In the genomic region with DNA sequence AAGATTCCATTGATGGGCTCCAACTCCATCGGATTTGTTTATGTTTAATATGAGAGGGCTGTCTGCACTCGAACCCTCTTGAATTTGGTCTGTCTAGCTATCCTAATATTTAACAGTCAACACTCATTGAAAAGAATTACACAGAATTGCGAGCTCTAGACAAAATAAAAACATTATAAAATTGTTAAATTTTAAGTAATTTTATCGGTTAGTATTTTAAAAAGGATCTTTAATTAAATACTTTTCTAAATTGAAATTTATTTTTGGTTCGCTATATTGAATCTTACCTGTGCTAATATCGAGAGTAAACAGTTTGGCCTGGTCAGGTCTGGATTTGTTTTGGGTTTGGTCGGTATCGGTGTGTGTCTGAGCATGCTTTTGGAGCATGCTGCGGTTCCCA, we compare ENCODE assay signal across 1 fruit fly cellular context.
TF ChIP-seq lines count a peak whose summit lies in the region.

No protein-coding gene starts in this region.

TF ChIP-seq in whole organism, embryonic, 481 proteins besides CTCF, POLR2A, EP300 and RAD21 (continued from another document):
- no peak for TF ChIP-seq YL-1 (GFP tag; optimal IDR thresholded peaks at IDR 0.05; lab: Kevin White, UChicago)
- peak; percentile 40 for TF ChIP-seq CG18476 (GFP tag; optimal IDR thresholded peaks at IDR 0.05; lab: Kevin White, UChicago)
- TF ChIP-seq CG32767 (GFP tag; IDR thresholded peaks at IDR 0.05; lab: Robert Waterston, UW), result 0 out of 2 replicates have a peak, but pooled peaks have one; percentile 37
- TF ChIP-seq CG6791 (GFP tag; IDR thresholded peaks at IDR 0.05; lab: Robert Waterston, UW; ENCODE audit: partially characterized antibody), result no peak
- peak; percentile 2 for TF ChIP-seq Six4 (GFP tag; optimal IDR thresholded peaks at IDR 0.05; lab: Kevin White, UChicago)
- TF ChIP-seq HLH54F (GFP tag; optimal IDR thresholded peaks at IDR 0.05; lab: Kevin White, UChicago), result no peak
- peak; percentile 62 for TF ChIP-seq Hmr (GFP tag; optimal IDR thresholded peaks at IDR 0.05; lab: Kevin White, UChicago)
- TF ChIP-seq eve (GFP tag; optimal IDR thresholded peaks at IDR 0.05; lab: Kevin White, UChicago), result peak in 1 of 2 experiments; percentile 37
- TF ChIP-seq sim (GFP tag; IDR thresholded peaks at IDR 0.05; lab: Robert Waterston, UW), result peak; percentile 81
- TF ChIP-seq stc (GFP tag; IDR thresholded peaks at IDR 0.05; lab: Robert Waterston, UW), result peak; percentile 78
- TF ChIP-seq Spps (tag; optimal IDR thresholded peaks at IDR 0.05; lab: Kevin White, UChicago), result peak; percentile 52
- TF ChIP-seq nau (GFP tag; optimal IDR thresholded peaks at IDR 0.05; lab: Kevin White, UChicago), result no peak
- TF ChIP-seq CG17829 (tag; optimal IDR thresholded peaks at IDR 0.05; lab: Kevin White, UChicago), result peak; percentile 68
- TF ChIP-seq CG14441 (GFP tag; IDR thresholded peaks at IDR 0.05; lab: Robert Waterston, UW), result peak; percentile 78
- TF ChIP-seq CG12071 (GFP tag; optimal IDR thresholded peaks at IDR 0.05; lab: Kevin White, UChicago), result no peak
- TF ChIP-seq cg (GFP tag; optimal IDR thresholded peaks at IDR 0.05; lab: Kevin White, UChicago), result no peak
- no peak for TF ChIP-seq Sin3A (optimal IDR thresholded peaks at IDR 0.05; lab: Kevin White, UChicago)
- peak; percentile 57 for TF ChIP-seq salm (tag; optimal IDR thresholded peaks at IDR 0.05; lab: Kevin White, UChicago)
- no peak for TF ChIP-seq Doc2 (GFP tag; IDR thresholded peaks at IDR 0.05; lab: Robert Waterston, UW)
- TF ChIP-seq D (optimal IDR thresholded peaks at IDR 0.05; lab: Kevin White, UChicago), result no peak
- peak; percentile 16 for TF ChIP-seq D (GFP tag; optimal IDR thresholded peaks at IDR 0.05; lab: Kevin White, UChicago)
- TF ChIP-seq Deaf1 (tag; optimal IDR thresholded peaks at IDR 0.05; lab: Kevin White, UChicago), result peak; percentile 63
- TF ChIP-seq caup (GFP tag; optimal IDR thresholded peaks at IDR 0.05; lab: Kevin White, UChicago; ENCODE audit: severe bottlenecking), result peak; percentile 58
- no peak for TF ChIP-seq pan (optimal IDR thresholded peaks at IDR 0.05; lab: Kevin White, UChicago)
- peak in 1 of 2 experiments; percentile 86 for TF ChIP-seq pan (GFP tag; optimal IDR thresholded peaks at IDR 0.05 in 1 of 2, IDR thresholded peaks at IDR 0.05 in 1 of 2)
- TF ChIP-seq Usf (GFP tag; optimal IDR thresholded peaks at IDR 0.05; lab: Kevin White, UChicago), result peak; percentile 23
- TF ChIP-seq CG42726 (GFP tag; IDR thresholded peaks at IDR 0.05; lab: Robert Waterston, UW; ENCODE audit: partially characterized antibody), result no peak
- peak; percentile 3 for TF ChIP-seq CG8089 (GFP tag; optimal IDR thresholded peaks at IDR 0.05; lab: Kevin White, UChicago)
- peak; percentile 37; the same call in 1 of the 2 replicates for TF ChIP-seq MBD-R2 (GFP tag; IDR thresholded peaks at IDR 0.05; lab: Robert Waterston, UW)
- no peak; the same call in 2 of the 3 replicates for TF ChIP-seq CG14050 (GFP tag; IDR thresholded peaks at IDR 0.05; lab: Robert Waterston, UW)
- TF ChIP-seq Atf3 (GFP tag; optimal IDR thresholded peaks at IDR 0.05; lab: Kevin White, UChicago), result no peak
- peak; percentile 66 for TF ChIP-seq lilli (GFP tag; optimal IDR thresholded peaks at IDR 0.05; lab: Kevin White, UChicago)
- TF ChIP-seq ranshi (GFP tag; IDR thresholded peaks at IDR 0.05; lab: Robert Waterston, UW), result peak; percentile 79
- peak; percentile 81 for TF ChIP-seq ci (GFP tag; IDR thresholded peaks at IDR 0.05; lab: Robert Waterston, UW)
- TF ChIP-seq CG10366 (GFP tag; IDR thresholded peaks at IDR 0.05; lab: Robert Waterston, UW), result peak; percentile 79
- peak; percentile 13 for TF ChIP-seq CG17912 (GFP tag; optimal IDR thresholded peaks at IDR 0.05; lab: Kevin White, UChicago)
- no peak for TF ChIP-seq stwl (tag; optimal IDR thresholded peaks at IDR 0.05; lab: Kevin White, UChicago)
- TF ChIP-seq CG34422 (GFP tag; IDR thresholded peaks at IDR 0.05; lab: Robert Waterston, UW), result peak; percentile 73; the same call in 2 of the 3 replicates
- no peak for TF ChIP-seq ems (GFP tag; optimal IDR thresholded peaks at IDR 0.05; lab: Kevin White, UChicago)
- TF ChIP-seq CG4854 (GFP tag; optimal IDR thresholded peaks at IDR 0.05; lab: Kevin White, UChicago), result peak; percentile 60
- no peak for TF ChIP-seq ap (GFP tag; IDR thresholded peaks at IDR 0.05; lab: Robert Waterston, UW)
- TF ChIP-seq wor (GFP tag; IDR thresholded peaks at IDR 0.05; lab: Robert Waterston, UW), result peak; percentile 61
- peak; percentile 66 for TF ChIP-seq Oli (tag; optimal IDR thresholded peaks at IDR 0.05; lab: Kevin White, UChicago)
- no peak for TF ChIP-seq repo (GFP tag; optimal IDR thresholded peaks at IDR 0.05; lab: Kevin White, UChicago)
- peak; percentile 9 for TF ChIP-seq CG2116 (GFP tag; optimal IDR thresholded peaks at IDR 0.05; lab: Kevin White, UChicago)
- TF ChIP-seq CG13123 (GFP tag; optimal IDR thresholded peaks at IDR 0.05; lab: Kevin White, UChicago), result no peak
- TF ChIP-seq dpn (GFP tag; optimal IDR thresholded peaks at IDR 0.05; lab: Kevin White, UChicago), result peak; percentile 6 to 48
- peak; percentile 54 for TF ChIP-seq CG4820 (GFP tag; optimal IDR thresholded peaks at IDR 0.05; lab: Kevin White, UChicago)
- peak; percentile 65 for TF ChIP-seq phol (tag; optimal IDR thresholded peaks at IDR 0.05; lab: Kevin White, UChicago)
- peak; percentile 52 for TF ChIP-seq odd (GFP tag; optimal IDR thresholded peaks at IDR 0.05; lab: Kevin White, UChicago)
- TF ChIP-seq hkb (optimal IDR thresholded peaks at IDR 0.05; lab: Kevin White, UChicago), result no peak
- TF ChIP-seq hkb (GFP tag; IDR thresholded peaks at IDR 0.05; lab: Robert Waterston, UW), result peak; percentile 73
- TF ChIP-seq Meics (GFP tag; optimal IDR thresholded peaks at IDR 0.05; lab: Kevin White, UChicago), result peak; percentile 61
- peak; percentile 62 for TF ChIP-seq CG30403 (GFP tag; optimal IDR thresholded peaks at IDR 0.05; lab: Kevin White, UChicago)
- TF ChIP-seq tna (GFP tag; IDR thresholded peaks at IDR 0.05; lab: Robert Waterston, UW; ENCODE audit: partially characterized antibody), result no peak
- TF ChIP-seq ATbp (GFP tag; optimal IDR thresholded peaks at IDR 0.05; lab: Kevin White, UChicago), result peak; percentile 52
- no peak for TF ChIP-seq CkIIα-i1 (GFP tag; IDR thresholded peaks at IDR 0.05; lab: Robert Waterston, UW)
- no peak for TF ChIP-seq NC2α (GFP tag; optimal IDR thresholded peaks at IDR 0.05; lab: Kevin White, UChicago)
- TF ChIP-seq CG3163 (GFP tag; optimal IDR thresholded peaks at IDR 0.05; lab: Kevin White, UChicago), result no peak
- no peak for TF ChIP-seq crol (GFP tag; IDR thresholded peaks at IDR 0.05; lab: Robert Waterston, UW)
- TF ChIP-seq bsh (GFP tag; optimal IDR thresholded peaks at IDR 0.05; lab: Kevin White, UChicago), result peak in 1 of 2 experiments; percentile 76
- TF ChIP-seq zfh2 (GFP tag; optimal IDR thresholded peaks at IDR 0.05; lab: Kevin White, UChicago), result peak; percentile 35
- TF ChIP-seq CG10431 (GFP tag; optimal IDR thresholded peaks at IDR 0.05; lab: Kevin White, UChicago), result peak; percentile 2
- peak; percentile 82 for TF ChIP-seq fd3F (GFP tag; optimal IDR thresholded peaks at IDR 0.05; lab: Kevin White, UChicago)
- TF ChIP-seq CG13894 (tag; optimal IDR thresholded peaks at IDR 0.05; lab: Kevin White, UChicago), result peak; percentile 73
- TF ChIP-seq Ravus (GFP tag; IDR thresholded peaks at IDR 0.05; lab: Robert Waterston, UW), result peak; percentile 66
- peak; percentile 32; the same call in 1 of the 2 replicates for TF ChIP-seq CG10321 (GFP tag; IDR thresholded peaks at IDR 0.05; lab: Robert Waterston, UW)
- peak; percentile 80 for TF ChIP-seq CG2120 (GFP tag; optimal IDR thresholded peaks at IDR 0.05; lab: Kevin White, UChicago)
- 0 out of 3 replicates have a peak, but pooled peaks have one; percentile 23 for TF ChIP-seq croc (GFP tag; conservative IDR thresholded peaks at IDR 0.05; lab: Robert Waterston, UW)
- TF ChIP-seq row (GFP tag; IDR thresholded peaks at IDR 0.05; lab: Robert Waterston, UW), result peak; percentile 87
- TF ChIP-seq Ssrp (tag; optimal IDR thresholded peaks at IDR 0.05; lab: Kevin White, UChicago), result peak; percentile 54
- TF ChIP-seq CG11696 (GFP tag; IDR thresholded peaks at IDR 0.05; lab: Robert Waterston, UW), result peak; percentile 66; the same call in 1 of the 2 replicates
- TF ChIP-seq scrt (GFP tag; optimal IDR thresholded peaks at IDR 0.05; lab: Kevin White, UChicago), result peak; percentile 49
- TF ChIP-seq ro (GFP tag; IDR thresholded peaks at IDR 0.05; lab: Robert Waterston, UW), result peak; percentile 74
- TF ChIP-seq CoRest (tag; optimal IDR thresholded peaks at IDR 0.05; lab: Kevin White, UChicago), result peak; percentile 85
- TF ChIP-seq CG10543 (GFP tag; optimal IDR thresholded peaks at IDR 0.05; lab: Kevin White, UChicago), result peak; percentile 67
- TF ChIP-seq CG9215 (GFP tag; IDR thresholded peaks at IDR 0.05; lab: Robert Waterston, UW), result peak; percentile 62
- TF ChIP-seq Neu2 (GFP tag; optimal IDR thresholded peaks at IDR 0.05; lab: Kevin White, UChicago; ENCODE audit: borderline replicate concordance), result no peak
- peak; percentile 82 for TF ChIP-seq Aef1 (GFP tag; IDR thresholded peaks at IDR 0.05; lab: Robert Waterston, UW)
- peak; percentile 16 for TF ChIP-seq CG3407 (GFP tag; optimal IDR thresholded peaks at IDR 0.05; lab: Kevin White, UChicago)
- TF ChIP-seq pita (GFP tag; optimal IDR thresholded peaks at IDR 0.05; lab: Kevin White, UChicago), result no peak
- TF ChIP-seq CG17802 (tag; optimal IDR thresholded peaks at IDR 0.05; lab: Kevin White, UChicago), result no peak
- TF ChIP-seq CG33557 (GFP tag; optimal IDR thresholded peaks at IDR 0.05; lab: Kevin White, UChicago), result peak; percentile 51
- TF ChIP-seq CG16813 (GFP tag; IDR thresholded peaks at IDR 0.05; lab: Robert Waterston, UW; ENCODE audit: partially characterized antibody), result no peak
- TF ChIP-seq CG9932 (GFP tag; IDR thresholded peaks at IDR 0.05; lab: Robert Waterston, UW), result peak; percentile 92
- peak; percentile 73; the same call in 1 of the 3 replicates for TF ChIP-seq Mrtf (GFP tag; IDR thresholded peaks at IDR 0.05; lab: Robert Waterston, UW)
- peak; percentile 75 for TF ChIP-seq sisA (GFP tag; IDR thresholded peaks at IDR 0.05; lab: Robert Waterston, UW)
- peak; percentile 15 for TF ChIP-seq chn (GFP tag; optimal IDR thresholded peaks at IDR 0.05; lab: Kevin White, UChicago)
- peak; percentile 12 for TF ChIP-seq slou (GFP tag; optimal IDR thresholded peaks at IDR 0.05; lab: Kevin White, UChicago)
- TF ChIP-seq CG17385 (GFP tag; optimal IDR thresholded peaks at IDR 0.05; lab: Kevin White, UChicago), result peak; percentile 65
- peak; percentile 65; the same call in 1 of the 2 replicates for TF ChIP-seq CG7372 (GFP tag; IDR thresholded peaks at IDR 0.05; lab: Robert Waterston, UW)
- TF ChIP-seq Jarid2 (GFP tag; optimal IDR thresholded peaks at IDR 0.05; lab: Kevin White, UChicago), result no peak
- TF ChIP-seq crc (GFP tag; optimal IDR thresholded peaks at IDR 0.05; lab: Kevin White, UChicago), result no peak
- TF ChIP-seq Abd-B (GFP tag; optimal IDR thresholded peaks at IDR 0.05; lab: Kevin White, UChicago), result peak; percentile 45
- no peak for TF ChIP-seq Trl (optimal IDR thresholded peaks at IDR 0.05; lab: Kevin White, UChicago)
- TF ChIP-seq Trl (GFP tag; optimal IDR thresholded peaks at IDR 0.05; lab: Kevin White, UChicago), result no peak
- TF ChIP-seq CG17359 (tag; optimal IDR thresholded peaks at IDR 0.05; lab: Kevin White, UChicago), result peak; percentile 80
- TF ChIP-seq CG18011 (GFP tag; optimal IDR thresholded peaks at IDR 0.05; lab: Kevin White, UChicago), result no peak
- TF ChIP-seq CG4617 (GFP tag; optimal IDR thresholded peaks at IDR 0.05; lab: Kevin White, UChicago; ENCODE audit: borderline replicate concordance), result no peak
- peak; percentile 36 for TF ChIP-seq CG11723 (GFP tag; optimal IDR thresholded peaks at IDR 0.05; lab: Kevin White, UChicago)
- peak; percentile 67 for TF ChIP-seq CG8388 (GFP tag; optimal IDR thresholded peaks at IDR 0.05; lab: Kevin White, UChicago)
- peak; percentile 75 for TF ChIP-seq CG8924 (tag; optimal IDR thresholded peaks at IDR 0.05; lab: Kevin White, UChicago)
- TF ChIP-seq CHES-1-like (GFP tag; optimal IDR thresholded peaks at IDR 0.05; lab: Kevin White, UChicago), result peak; percentile 19
- TF ChIP-seq Elba2 (GFP tag; optimal IDR thresholded peaks at IDR 0.05; lab: Kevin White, UChicago), result no peak
- TF ChIP-seq Camta (GFP tag; optimal IDR thresholded peaks at IDR 0.05; lab: Kevin White, UChicago), result peak; percentile 16
- peak; percentile 31 for TF ChIP-seq CG1603 (tag; optimal IDR thresholded peaks at IDR 0.05; lab: Kevin White, UChicago)
- TF ChIP-seq Xrp1 (GFP tag; IDR thresholded peaks at IDR 0.05; lab: Robert Waterston, UW), result peak; percentile 79
- TF ChIP-seq toy (GFP tag; IDR thresholded peaks at IDR 0.05; lab: Robert Waterston, UW), result peak; percentile 46; the same call in 1 of the 2 replicates
- TF ChIP-seq al (GFP tag; IDR thresholded peaks at IDR 0.05; lab: Robert Waterston, UW), result peak; percentile 47; the same call in 1 of the 2 replicates
- TF ChIP-seq CG10565 (GFP tag; optimal IDR thresholded peaks at IDR 0.05; lab: Kevin White, UChicago), result no peak
- peak; percentile 28 for TF ChIP-seq exex (tag; optimal IDR thresholded peaks at IDR 0.05; lab: Kevin White, UChicago)
- TF ChIP-seq CG13424 (tag; optimal IDR thresholded peaks at IDR 0.05; lab: Kevin White, UChicago), result peak; percentile 80
- TF ChIP-seq Chrac-16 (GFP tag; optimal IDR thresholded peaks at IDR 0.05; lab: Kevin White, UChicago), result peak; percentile 53
- peak; percentile 11 for TF ChIP-seq CG1529 (GFP tag; optimal IDR thresholded peaks at IDR 0.05; lab: Kevin White, UChicago)
- peak; percentile 25 for TF ChIP-seq Hr3 (GFP tag; optimal IDR thresholded peaks at IDR 0.05; lab: Kevin White, UChicago)
- peak; percentile 56 for TF ChIP-seq Fer1 (GFP tag; optimal IDR thresholded peaks at IDR 0.05; lab: Kevin White, UChicago)
- TF ChIP-seq Lim3 (GFP tag; IDR thresholded peaks at IDR 0.05; lab: Robert Waterston, UW), result peak; percentile 35; the same call in 1 of the 2 replicates
- peak; percentile 66; the same call in 1 of the 2 replicates for TF ChIP-seq Taf1 (GFP tag; IDR thresholded peaks at IDR 0.05; lab: Robert Waterston, UW)
- no peak for TF ChIP-seq hth (optimal IDR thresholded peaks at IDR 0.05; lab: Kevin White, UChicago)
- peak; percentile 53 for TF ChIP-seq Sox100B (GFP tag; optimal IDR thresholded peaks at IDR 0.05; lab: Kevin White, UChicago)
- TF ChIP-seq rib (GFP tag; IDR thresholded peaks at IDR 0.05; lab: Robert Waterston, UW), result peak; percentile 76; the same call in 1 of the 2 replicates
